Fruit fly (Drosophila melanogaster) whole organism, larva: ENCODE measurements around the gene Dlc90F.

Experiments
- noc ChIP-seq: fragments of 200-800 bp; sonication (Bioruptor generic); optimal IDR thresholded peaks from 3 replicates; lab custom pipeline; 2019; ENCODE audit warnings: missing biosample characterization, mild to moderate bottlenecking, missing genetic modification characterization, moderate library complexity

The Dlc90F gene

DNA sequence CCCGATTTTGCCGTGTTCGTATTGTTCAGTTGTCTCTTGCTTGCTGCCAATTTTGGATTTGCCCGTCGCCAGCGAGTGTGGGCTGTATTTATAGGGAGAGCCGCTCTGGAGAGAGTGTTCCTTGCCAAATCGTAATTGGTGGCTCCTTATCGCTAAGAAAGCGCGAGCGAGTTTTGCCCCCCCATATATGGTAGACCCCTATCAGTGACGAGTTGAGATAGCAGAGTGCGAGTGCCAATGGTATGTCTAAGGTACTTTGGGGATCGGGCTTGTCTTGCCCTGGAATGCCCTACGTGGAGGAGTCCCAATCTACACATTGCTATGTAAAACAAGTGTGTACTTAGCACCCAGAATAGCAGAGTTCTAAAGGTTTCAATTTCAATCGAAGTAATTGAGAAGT, 19.5 kb upstream of the Dlc90F start, which contains the start of gene CG7142:
Gene CG7142 (minus strand): TSS at position 29 of the 400 bp plus-strand sequence.
- TF ChIP-seq noc: peak; percentile 3

DNA sequence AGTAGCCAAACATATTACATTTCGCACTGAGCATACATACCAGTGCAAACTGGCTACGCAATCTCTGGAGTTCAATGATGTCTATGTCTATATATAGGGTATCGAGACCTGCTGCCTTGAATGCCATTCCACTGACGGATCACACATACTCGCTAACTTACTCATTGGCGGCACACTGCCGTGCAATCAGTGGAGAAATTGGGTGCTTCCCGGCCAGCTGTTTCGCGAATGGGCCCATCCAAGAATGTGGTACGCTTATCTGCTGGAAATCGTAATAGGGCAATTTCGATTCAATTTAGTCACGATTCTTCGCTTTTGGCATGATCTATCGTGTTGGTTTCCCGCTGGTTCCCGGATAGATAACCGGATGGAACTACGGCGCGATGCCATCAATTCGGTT, 18.9 kb upstream of the Dlc90F start:
- no peak for TF ChIP-seq noc

DNA sequence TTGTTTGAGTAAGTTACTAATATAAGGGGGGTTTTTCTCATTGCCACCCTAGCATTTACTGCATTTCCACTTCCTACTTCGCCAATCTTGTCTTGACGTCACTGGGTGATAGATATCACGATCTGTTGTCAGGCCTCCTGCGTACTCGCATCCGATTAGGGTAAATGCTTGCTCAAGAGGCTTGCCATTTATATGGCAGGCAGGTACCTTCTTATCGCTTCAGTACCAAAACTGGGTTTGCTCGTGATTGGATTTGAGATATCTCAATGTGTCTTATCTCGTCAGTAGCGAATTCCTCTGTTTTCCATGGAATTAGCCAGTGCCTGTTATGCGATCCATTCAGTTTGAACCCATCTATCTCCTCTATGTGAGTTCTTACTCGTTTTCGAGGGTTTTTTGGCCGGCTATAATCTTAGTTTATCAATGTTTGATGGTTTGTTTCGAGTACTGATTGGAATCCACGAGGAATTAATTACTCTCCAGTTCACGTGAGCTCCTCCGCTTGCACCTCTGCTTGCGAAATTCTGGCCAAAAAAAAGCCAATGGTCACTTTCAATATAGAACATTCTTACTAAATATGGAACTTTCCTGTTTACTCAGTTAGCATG, 18.1 kb upstream of the Dlc90F start:
- TF ChIP-seq noc: no peak

DNA sequence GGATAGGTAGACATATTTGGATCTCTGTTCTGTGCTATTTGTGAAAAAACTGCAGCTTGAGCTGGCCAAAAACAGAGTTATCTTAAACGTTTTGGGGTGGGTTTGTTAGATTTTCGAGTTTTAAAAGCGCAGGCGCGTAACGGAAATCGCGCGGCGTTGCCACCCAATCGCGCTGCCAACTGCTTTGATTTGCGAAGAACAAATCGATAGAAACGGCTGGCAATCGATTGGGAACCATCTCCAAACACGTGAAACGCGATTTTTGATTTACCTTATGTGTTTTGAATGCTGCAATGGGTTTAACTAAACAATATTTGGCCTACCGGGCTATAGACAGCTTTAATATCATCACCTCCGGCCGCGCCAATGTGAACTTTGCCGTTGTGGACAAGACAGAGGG, 15.6 kb upstream of the Dlc90F start, which contains the start of the genes CG14312 and CG8064:
Gene CG14312 (minus strand): TSS at position 88 of the 400 bp plus-strand sequence.
Gene CG8064 (plus strand): TSS at position 220 of the 400 bp plus-strand sequence.
- TF ChIP-seq noc: no peak

DNA sequence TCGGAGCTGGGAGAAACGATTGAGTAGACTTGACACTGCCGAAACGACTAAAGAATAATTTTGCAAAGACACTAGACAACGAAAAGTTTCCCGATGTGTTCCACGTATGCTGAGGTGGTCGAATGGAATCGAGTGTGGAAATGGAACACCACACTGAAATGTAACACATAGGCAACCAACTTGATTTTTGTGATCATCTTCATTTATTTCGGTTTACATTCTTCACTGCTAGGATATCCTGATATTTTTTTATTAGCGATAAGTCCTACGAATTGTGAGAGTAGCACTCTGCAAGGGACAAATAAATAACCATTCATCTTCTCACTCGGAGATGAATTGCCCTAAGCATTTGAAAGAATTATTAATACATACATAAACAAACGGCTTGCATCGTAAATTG, 10.4 kb upstream of the Dlc90F start, which contains the start of gene CG7131:
Gene CG7131 (minus strand): TSS at position 101 of the 400 bp plus-strand sequence.
- TF ChIP-seq noc: no peak

DNA sequence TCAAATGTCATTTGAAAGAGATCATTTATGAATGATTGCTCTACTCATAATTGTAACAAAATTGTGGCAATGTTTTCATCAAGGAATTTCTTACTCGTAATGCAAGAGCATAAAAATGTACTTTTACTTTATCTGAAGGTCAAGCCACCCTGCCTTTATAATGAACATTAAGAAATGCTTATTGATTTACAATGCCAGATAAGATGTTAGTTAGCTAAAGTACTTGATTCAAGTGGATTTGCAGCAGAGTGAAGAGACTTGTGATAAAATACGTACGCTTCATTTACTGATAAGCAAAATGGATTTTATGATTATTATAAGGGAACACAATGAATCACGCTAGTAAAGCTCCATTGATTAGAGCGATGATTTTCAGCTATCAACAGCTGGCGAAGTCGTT, 7.2 kb upstream of the Dlc90F start:
- TF ChIP-seq noc: peak; percentile 62

DNA sequence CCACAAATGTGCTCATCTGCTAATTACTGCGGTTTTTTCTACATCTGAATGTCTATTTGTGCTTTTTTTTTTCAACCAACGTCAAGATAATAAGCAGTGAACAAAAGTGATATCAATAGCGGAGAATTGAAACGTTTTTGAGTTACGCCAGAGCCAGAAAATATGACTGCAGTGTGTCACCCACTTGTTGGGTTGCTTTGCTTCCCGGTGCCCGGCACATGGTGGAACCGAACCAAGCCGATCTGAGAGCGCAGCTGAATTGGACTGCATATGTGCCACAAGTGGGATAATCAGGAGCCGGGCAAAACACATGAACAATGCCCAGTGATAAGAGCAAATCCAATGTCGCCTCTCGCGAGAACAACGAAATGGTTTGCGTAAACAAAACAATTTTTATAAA, 6.7 kb upstream of the Dlc90F start:
- no peak for TF ChIP-seq noc

DNA sequence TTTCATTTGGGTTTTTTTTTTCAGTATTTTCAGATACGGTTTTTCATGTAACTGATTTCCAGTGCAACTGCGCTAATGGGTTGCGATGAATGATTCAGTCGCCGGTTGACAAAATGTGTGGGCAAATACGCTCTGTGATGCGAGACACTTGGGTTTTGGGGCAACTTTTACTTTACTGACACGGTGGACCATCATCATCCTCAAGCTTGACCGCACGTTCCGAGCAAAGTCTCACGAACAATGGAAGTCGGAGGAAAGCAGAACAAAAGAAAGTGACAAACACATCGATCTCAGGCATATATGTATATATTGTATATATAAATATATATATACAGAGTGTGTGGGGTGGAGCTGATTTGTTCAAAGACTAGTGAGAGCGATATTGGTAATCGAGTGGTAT, 4.5 kb upstream of the Dlc90F start:
- TF ChIP-seq noc: no peak

DNA sequence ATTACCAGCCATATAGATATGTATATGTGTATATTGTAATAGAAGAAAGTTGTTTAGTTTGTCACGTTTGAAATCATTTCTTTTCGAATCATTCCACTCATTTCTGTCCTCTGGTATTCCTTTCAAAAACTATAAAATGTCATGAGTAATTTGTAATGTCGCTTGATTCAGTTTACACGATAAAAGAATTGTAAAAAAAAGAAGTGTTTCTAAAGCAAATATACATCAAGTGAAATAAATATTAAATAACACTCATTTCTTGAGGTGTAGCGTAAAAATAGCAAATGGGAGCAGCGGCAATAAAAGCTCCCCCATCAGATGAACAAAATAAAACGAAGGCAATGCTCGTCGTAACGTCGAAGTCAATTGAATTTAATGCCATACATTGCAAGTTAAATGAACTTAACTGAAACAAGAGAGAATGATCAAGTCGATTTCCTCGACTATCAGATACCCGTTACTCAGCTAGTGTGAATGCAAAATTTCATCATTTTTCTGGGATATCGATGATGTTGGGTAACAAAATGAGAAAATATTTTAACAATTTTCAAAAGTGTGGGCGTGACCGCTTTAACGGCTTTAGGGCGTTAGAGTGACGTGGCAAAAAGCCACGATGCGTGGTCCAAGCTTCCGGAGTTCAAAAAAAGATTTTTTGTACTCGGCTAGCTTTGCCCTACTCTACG, 3.6 kb upstream of the Dlc90F start:
- TF ChIP-seq noc: no peak

DNA sequence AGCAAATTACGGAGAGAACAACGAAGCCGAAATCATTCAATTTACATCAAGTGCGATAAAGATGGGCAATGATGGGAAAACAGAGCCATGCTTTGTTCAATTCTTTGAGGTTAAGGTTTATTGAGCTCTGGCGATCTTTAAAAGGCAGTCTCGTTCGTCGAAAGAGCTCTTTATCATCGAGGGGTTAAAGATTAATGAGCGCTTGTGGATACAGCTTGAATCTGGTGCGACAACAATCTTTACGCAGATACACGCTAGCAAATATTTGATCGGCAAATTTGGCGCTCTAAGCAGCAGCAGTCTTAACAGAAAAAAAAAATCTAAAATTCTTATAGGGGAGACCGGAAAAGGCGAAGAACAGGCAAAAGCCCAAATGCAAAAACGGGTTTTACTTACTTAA, 2.9 kb upstream of the Dlc90F start:
- no peak for TF ChIP-seq noc

DNA sequence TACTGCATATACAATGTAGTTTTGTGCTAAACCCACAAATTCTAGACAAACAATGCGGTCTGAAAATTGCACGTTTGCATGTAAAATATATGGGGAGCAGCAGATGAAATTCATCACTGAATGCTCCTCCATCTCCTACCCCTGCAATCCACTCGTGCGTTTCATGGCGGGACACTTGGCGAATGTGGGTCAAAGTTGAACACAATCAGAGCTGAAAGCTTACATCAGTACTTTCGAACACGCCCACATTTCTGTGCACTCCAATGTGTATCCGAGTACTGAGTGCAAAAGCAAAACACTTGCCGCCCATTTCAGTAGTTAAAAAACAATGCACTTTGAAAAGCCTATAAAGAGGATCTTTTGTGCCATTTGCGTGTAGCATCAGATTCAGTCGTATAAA, 2.3 kb upstream of the Dlc90F start:
- no peak for TF ChIP-seq noc

DNA sequence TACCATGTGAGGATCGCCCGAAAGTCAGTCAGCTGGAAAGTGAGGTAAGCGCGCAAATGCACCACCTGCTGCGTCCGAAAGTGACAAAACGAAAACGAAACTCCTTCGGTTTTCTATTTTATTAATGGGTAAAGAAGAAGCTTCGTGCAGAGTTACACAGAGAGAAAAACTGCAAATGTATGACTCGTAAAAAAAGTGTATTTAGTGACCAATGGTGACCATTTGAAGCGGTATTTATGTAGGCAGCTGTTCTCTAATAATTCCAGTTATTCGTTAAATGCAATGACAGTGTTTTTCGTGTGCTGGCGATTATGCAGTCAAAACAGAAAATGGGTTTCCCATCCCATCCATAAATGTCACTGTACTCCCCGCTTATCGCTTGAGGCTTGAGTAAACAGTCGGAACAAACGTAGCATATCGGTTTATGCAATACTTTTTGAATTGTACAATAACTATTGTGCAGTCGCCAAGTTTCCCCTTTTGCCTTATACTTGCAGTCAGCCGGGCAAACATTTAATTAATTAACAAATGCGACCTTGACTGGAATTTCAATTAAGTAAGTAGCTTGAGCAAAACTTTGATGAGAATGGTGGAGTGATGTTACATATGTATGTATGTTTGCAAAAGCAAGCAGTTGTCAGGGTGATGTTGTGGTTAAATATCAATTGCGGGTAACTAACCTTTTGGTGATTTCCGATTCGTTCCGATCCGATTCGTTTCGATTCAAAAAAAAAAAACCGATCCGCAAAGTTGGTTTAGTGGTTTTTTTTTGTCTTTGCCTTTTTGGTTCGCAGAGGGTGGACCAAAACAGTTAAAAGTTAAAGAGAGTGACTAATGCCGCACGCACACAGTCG, 1.4 kb upstream of the Dlc90F start:
- TF ChIP-seq noc: no peak

DNA sequence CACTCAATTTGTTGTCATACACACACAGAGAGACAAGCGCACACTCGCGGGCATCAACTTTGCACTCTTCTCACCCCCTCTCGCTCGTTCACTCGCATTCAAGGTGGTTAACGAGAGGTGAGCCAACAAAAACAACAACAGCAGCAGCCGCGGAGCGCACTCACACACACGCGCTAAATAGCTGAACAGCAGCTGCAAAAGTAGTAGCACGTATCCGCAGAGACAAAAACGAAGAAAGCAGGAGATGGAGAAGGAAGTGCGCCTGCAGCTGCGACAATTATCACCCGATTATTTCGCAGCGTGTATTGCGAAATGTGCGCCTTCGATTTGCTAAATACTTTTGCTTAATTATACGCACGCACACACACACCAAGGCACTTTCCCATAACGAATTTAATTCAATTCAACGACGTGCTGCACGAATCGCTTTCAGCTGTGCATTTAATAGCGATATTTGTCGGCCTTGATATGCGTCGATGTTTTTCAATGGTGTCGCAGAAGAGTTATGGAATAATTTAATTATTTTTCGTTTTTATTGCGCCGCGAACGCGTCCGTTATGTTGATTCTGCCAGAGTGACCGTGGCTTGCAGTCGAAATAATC, 630 bp upstream of the Dlc90F start:
- TF ChIP-seq noc: peak; percentile 30

DNA sequence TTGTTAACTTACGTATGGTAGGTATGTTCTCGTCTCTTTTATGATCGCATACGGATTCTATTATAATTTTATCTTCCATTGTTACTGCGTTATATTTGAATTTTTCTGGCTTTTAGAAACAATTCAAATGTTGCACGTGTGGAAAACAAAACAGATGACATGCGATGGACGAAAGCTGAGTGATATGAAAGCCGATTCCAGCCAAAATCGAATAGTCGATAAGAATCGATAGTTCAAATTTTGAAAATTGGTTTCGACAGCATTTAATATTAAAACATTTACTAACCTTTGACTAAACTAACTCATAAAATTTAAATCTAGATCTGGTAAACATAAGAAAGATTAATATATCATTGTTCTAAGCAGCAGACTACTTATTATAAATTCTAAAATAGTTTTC, 2.5 kb downstream of the Dlc90F start, which contains the start of gene Polr1E:
Gene Polr1E (minus strand): TSS at position 160 of the 400 bp plus-strand sequence.
- no peak for TF ChIP-seq noc

DNA sequence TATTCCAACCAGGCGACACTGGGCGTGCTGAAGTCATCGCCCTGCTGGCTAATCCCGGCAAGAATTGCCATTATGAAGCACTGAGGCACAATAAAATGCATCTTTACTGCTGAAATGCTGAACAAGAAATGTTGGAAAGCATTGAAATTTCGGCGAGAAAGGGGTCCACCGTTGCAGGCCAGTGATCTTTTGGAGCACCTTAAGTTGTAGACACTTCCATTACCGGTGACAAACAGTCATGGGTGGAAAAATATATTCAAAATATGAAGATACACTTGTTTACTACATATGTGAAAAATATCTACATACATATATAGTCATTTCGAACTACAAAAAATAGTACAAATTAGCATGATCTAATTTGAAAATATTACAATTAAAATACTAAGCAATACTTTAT, 3.7 kb downstream of the Dlc90F start, which contains the start of gene CG7126:
Gene CG7126 (minus strand): TSS at position 101 of the 400 bp plus-strand sequence.
- no peak for TF ChIP-seq noc

DNA sequence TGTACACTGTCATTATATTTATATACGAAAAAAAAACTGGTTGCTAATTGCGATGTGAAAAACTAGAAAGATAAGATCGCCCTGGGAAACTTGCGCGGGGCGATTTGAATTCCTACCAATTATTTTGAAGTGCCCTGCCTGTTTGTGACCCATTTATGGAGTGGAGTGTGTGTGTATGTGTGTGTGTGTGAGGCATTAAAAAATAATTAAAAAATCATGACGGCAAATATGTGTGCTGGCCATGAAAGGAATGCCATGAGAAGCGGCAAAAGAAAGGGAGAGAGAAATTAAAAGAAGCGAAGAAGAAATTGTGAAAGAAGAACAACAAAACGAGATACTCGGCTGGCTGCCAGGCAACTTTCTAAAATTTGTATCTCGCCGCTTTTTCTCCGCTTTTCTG, 10.9 kb downstream of the Dlc90F start:
- TF ChIP-seq noc: no peak
